Worm (Caenorhabditis elegans): Measurements from ENCODE around the gene F39C12.1.

F39C12.1 gene

ce11 chrX:4818252-4818651 lies 34.7 kb downstream of the F39C12.1 start, which contains the start of gene R08E3.3 (continued):
- TF ChIP-seq mep-1 (tag; optimal IDR thresholded peaks at IDR 0.05): peak; percentile 68
- peak; percentile 44 for TF ChIP-seq xbp-1 (tag; optimal IDR thresholded peaks at IDR 0.05)
- TF ChIP-seq nhr-85 (tag): peak; percentile 71
- no peak for TF ChIP-seq Y116A8C.19 (tag; optimal IDR thresholded peaks at IDR 0.05; ENCODE audit: borderline replicate concordance)
- TF ChIP-seq hlh-4 (tag; optimal IDR thresholded peaks at IDR 0.05): no peak
- no peak for TF ChIP-seq pqm-1 (tag; optimal IDR thresholded peaks at IDR 0.05)
- no peak for TF ChIP-seq nhr-47 (tag; optimal IDR thresholded peaks at IDR 0.05)
- no peak for TF ChIP-seq nhr-76 (tag; optimal IDR thresholded peaks at IDR 0.05)
- TF ChIP-seq lir-3 (tag; optimal IDR thresholded peaks at IDR 0.05; ENCODE audit: poor library complexity): no peak
- TF ChIP-seq vab-15 (tag; optimal IDR thresholded peaks at IDR 0.05): no peak
- TF ChIP-seq dpl-1 (GFP tag; optimal IDR thresholded peaks at IDR 0.05): peak in 2 of 3 experiments; percentile 11 to 34
- no peak for TF ChIP-seq zip-4 (GFP tag; optimal IDR thresholded peaks at IDR 0.05)
- TF ChIP-seq ceh-8 (GFP tag; optimal IDR thresholded peaks at IDR 0.05): no peak
- TF ChIP-seq hlh-17 (GFP tag; optimal IDR thresholded peaks at IDR 0.05; ENCODE audit: borderline replicate concordance): no peak
- TF ChIP-seq ces-1 (GFP tag; optimal IDR thresholded peaks at IDR 0.05): no peak
- TF ChIP-seq ceh-90 (tag; optimal IDR thresholded peaks at IDR 0.05): no peak
- no peak for TF ChIP-seq fkh-8 (tag; optimal IDR thresholded peaks at IDR 0.05)
- TF ChIP-seq fkh-10 (GFP tag; optimal IDR thresholded peaks at IDR 0.05): no peak
- peak; percentile 70 for TF ChIP-seq blmp-1 (tag; optimal IDR thresholded peaks at IDR 0.05)
- no peak for TF ChIP-seq ceh-82 (tag; optimal IDR thresholded peaks at IDR 0.05)
- no peak for TF ChIP-seq pax-3 (tag; optimal IDR thresholded peaks at IDR 0.05)
- peak; percentile 33 to 52 for TF ChIP-seq lin-35 (GFP tag; optimal IDR thresholded peaks at IDR 0.05)
- TF ChIP-seq ama-1 (optimal IDR thresholded peaks at IDR 0.05): no peak
- TF ChIP-seq mdl-1 (tag; optimal IDR thresholded peaks at IDR 0.05): no peak
- TF ChIP-seq skn-1 (tag; optimal IDR thresholded peaks at IDR 0.05): no peak
- TF ChIP-seq lin-13 (GFP tag; optimal IDR thresholded peaks at IDR 0.05): no peak
- no peak for TF ChIP-seq unc-98 (GFP tag; IDR thresholded peaks at IDR 0.05)
- TF ChIP-seq sup-37 (GFP tag; optimal IDR thresholded peaks at IDR 0.05): no peak
- no peak for TF ChIP-seq aly-2 (tag; optimal IDR thresholded peaks at IDR 0.05)
- TF ChIP-seq hpl-2 (GFP tag; optimal IDR thresholded peaks at IDR 0.05): no peak

DNA sequence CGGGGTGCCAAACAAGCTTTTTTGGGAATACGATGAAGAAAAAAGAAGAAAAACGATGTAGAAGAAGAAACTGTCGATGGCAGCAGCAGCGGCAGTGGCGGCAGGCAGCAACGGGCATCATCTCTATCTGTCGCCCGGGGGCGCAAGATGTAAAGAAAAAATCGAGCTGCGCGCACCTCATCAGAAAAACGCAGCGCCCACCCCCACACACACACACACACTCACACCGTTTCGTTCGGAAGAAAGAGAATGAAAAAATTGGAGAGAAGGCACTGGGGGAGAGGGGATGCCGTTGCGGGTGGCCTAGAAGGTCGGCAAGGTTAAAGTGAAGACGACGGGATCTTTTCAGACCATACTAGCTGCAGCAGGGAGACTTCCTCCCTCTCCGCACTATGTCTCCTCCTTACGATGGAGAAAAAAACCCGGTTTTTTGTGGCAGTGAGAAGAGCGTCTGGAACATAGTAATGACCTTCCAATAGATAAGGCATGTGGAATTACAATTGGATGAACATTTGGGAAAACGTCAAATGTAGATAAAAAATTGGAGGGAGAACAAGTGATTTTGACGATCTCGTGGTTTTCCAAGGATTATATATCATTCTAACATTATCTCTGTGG lies 39.8 kb downstream of the F39C12.1 start:
- TF ChIP-seq unc-130 (tag; optimal IDR thresholded peaks at IDR 0.05) (no peak), mab-9 (GFP tag; IDR thresholded peaks at IDR 0.05) (no peak), elt-2 (tag; optimal IDR thresholded peaks at IDR 0.05) (no peak), sup-37 (GFP tag; optimal IDR thresholded peaks at IDR 0.05) (no peak), sptf-1 (tag; optimal IDR thresholded peaks at IDR 0.05) (no peak), mef-2 (tag; optimal IDR thresholded peaks at IDR 0.05) (no peak), ceh-63 (GFP tag; optimal IDR thresholded peaks at IDR 0.05) (no peak), pqm-1 (tag; optimal IDR thresholded peaks at IDR 0.05) (no peak), nhr-47 (tag; optimal IDR thresholded peaks at IDR 0.05) (no peak), ztf-11 (tag; optimal IDR thresholded peaks at IDR 0.05) (peak in 1 of 2 experiments; percentile 2), mdl-1 (tag; optimal IDR thresholded peaks at IDR 0.05) (peak in 1 of 2 experiments; percentile 37), dpl-1 (GFP tag; optimal IDR thresholded peaks at IDR 0.05) (peak in 1 of 3 experiments; percentile 5), vab-15 (tag; optimal IDR thresholded peaks at IDR 0.05) (no peak), lin-15B (tag; optimal IDR thresholded peaks at IDR 0.05) (no peak), ceh-8 (GFP tag; optimal IDR thresholded peaks at IDR 0.05) (no peak), tbx-2 (tag; optimal IDR thresholded peaks at IDR 0.05) (peak; percentile 17), fkh-4 (tag; optimal IDR thresholded peaks at IDR 0.05; ENCODE audit: borderline replicate concordance) (no peak), nhr-77 (tag; optimal IDR thresholded peaks at IDR 0.05) (no peak), lin-35 (GFP tag; optimal IDR thresholded peaks at IDR 0.05) (peak in 1 of 2 experiments; percentile 16), ceh-82 (tag; optimal IDR thresholded peaks at IDR 0.05) (no peak), lir-3 (tag; optimal IDR thresholded peaks at IDR 0.05; ENCODE audit: poor library complexity) (no peak), C04F5.9 (tag; optimal IDR thresholded peaks at IDR 0.05) (no peak), lin-39 (tag; optimal IDR thresholded peaks at IDR 0.05) (no peak), snu-23 (GFP tag; optimal IDR thresholded peaks at IDR 0.05) (peak; percentile 56), egl-27 (tag; optimal IDR thresholded peaks at IDR 0.05) (no peak), C34B4.2 (tag; optimal IDR thresholded peaks at IDR 0.05) (no peak), ztf-4 (tag; optimal IDR thresholded peaks at IDR 0.05) (no peak), efl-1 (optimal IDR thresholded peaks at IDR 0.05) (no peak), efl-1 (GFP tag; optimal IDR thresholded peaks at IDR 0.05 in 1 of 2) (no peak), tlp-1 (tag; optimal IDR thresholded peaks at IDR 0.05) (no peak), nhr-19 (GFP tag; conservative IDR thresholded peaks at IDR 0.05) (peak; percentile 41)

All from whole organism, L1 larva.